In the genomic region with DNA sequence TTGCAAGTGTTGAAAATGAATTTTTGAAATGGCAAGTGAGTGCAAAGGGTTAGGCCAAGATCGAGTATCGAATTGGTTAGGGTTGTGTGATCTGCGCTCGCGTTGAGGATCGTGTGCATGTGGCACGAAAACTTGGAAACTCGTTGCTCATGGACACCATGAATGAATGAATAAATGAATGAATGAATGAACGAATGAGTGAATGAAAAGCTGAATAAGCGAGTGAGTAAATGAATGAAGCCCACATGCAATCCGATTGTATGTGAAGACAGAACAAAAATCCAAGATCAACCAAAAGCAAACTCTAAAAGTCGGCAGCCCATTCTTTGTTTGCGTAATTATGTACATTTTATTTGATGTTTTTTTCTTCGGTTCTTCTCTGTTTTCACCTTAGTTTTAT, we compare ENCODE assay signal across 2 fruit fly cellular contexts.
TF ChIP-seq lines count a peak whose summit lies in the region.

No protein-coding gene starts in this region.

- TF ChIP-seq CTCF in whole organism, embryonic (GFP tag; optimal IDR thresholded peaks at IDR 0.05; lab: Kevin White, UChicago), result no peak

TF ChIP-seq in whole organism, embryonic, 481 proteins besides CTCF, POLR2A, EP300 and RAD21:
- TF ChIP-seq CG11456 (GFP tag; IDR thresholded peaks at IDR 0.05; lab: Robert Waterston, UW) (no peak), Med (GFP tag; lab: Kevin White, UChicago) (peak; percentile 8), CG8281 (tag; optimal IDR thresholded peaks at IDR 0.05; lab: Kevin White, UChicago) (peak; percentile 98)

TF ChIP-seq in whole organism, prepupa, 60 proteins besides CTCF, POLR2A, EP300 and RAD21:
- TF ChIP-seq achi (GFP tag; optimal IDR thresholded peaks at IDR 0.05; lab: Kevin White, UChicago), result no peak
- TF ChIP-seq Eip78C (GFP tag; lab: Kevin White, UChicago), result peak; percentile 5
